Worm (Caenorhabditis elegans) whole organism, early embryonic: ENCODE measurements around the gene hmp-1.

Experiments used
- aly-1 ChIP-seq: sonication (generic microtip); optimal IDR thresholded peaks from 2 replicates; lab custom pipeline; 2016; ENCODE audit warnings: missing genetic modification characterization, missing compliant biosample characterization
- ama-1 ChIP-seq: fragments of 150-350 bp; optimal IDR thresholded peaks from 2 replicates; lab custom pipeline; 2014
- ceh-36 ChIP-seq: sonication (generic microtip); optimal IDR thresholded peaks from 2 replicates; lab custom pipeline; 2016; ENCODE audit warnings: missing genetic modification characterization, inconsistent platforms, missing compliant biosample characterization
- hmbx-1 ChIP-seq: sonication (generic microtip); optimal IDR thresholded peaks from 2 replicates; lab custom pipeline; 2016; ENCODE audit warnings: mild to moderate bottlenecking, missing genetic modification characterization, missing compliant biosample characterization
- hmg-4 ChIP-seq: fragments of 200-800 bp; sonication (Bioruptor generic); optimal IDR thresholded peaks from 2 replicates; lab custom pipeline; 2018; ENCODE audit warnings: mild to moderate bottlenecking, missing genetic modification characterization, missing compliant biosample characterization
- pes-1 ChIP-seq: fragments of 200-800 bp; sonication (Bioruptor generic); IDR thresholded peaks from 2 replicates; pipeline ENCODE4 v1.3.6; 2022; ENCODE audit warnings: missing genetic modification reagents, missing genetic modification characterization, missing compliant biosample characterization
- scrt-1 ChIP-seq: fragments of 200-800 bp; sonication (Bioruptor generic); IDR thresholded peaks from 2 replicates; pipeline ENCODE4 v1.3.6; 2022; ENCODE audit warnings: missing genetic modification characterization, missing compliant biosample characterization
- tbx-37 ChIP-seq: fragments of 200-800 bp; sonication (Bioruptor generic); conservative IDR thresholded peaks from 2 replicates; pipeline ENCODE4 v1.3.6; 2022; ENCODE audit warnings: missing genetic modification reagents, missing genetic modification characterization, missing compliant biosample characterization
- tra-4 ChIP-seq: sonication (generic microtip); optimal IDR thresholded peaks from 2 replicates; lab custom pipeline; 2017; ENCODE audit warnings: missing genetic modification characterization, missing compliant biosample characterization

ce11 chrV:11853723-11854122, 8.1 kb downstream of the hmp-1 start:
- TF ChIP-seq ama-1 (lab: Kevin White, UChicago): no peak
- no peak for TF ChIP-seq tra-4 (tag; lab: Kevin White, UChicago)
- no peak for TF ChIP-seq scrt-1 (GFP tag; lab: Robert Waterston, UW)
- no peak for TF ChIP-seq tbx-37 (GFP tag; lab: Robert Waterston, UW)
- no peak for TF ChIP-seq hmg-4 (GFP tag; lab: Kevin White, UChicago)
- TF ChIP-seq ceh-36 (tag; lab: Kevin White, UChicago): no peak
- TF ChIP-seq pes-1 (GFP tag; lab: Robert Waterston, UW): no peak
- TF ChIP-seq hmbx-1 (tag; lab: Kevin White, UChicago): no peak
- TF ChIP-seq aly-1 (tag; lab: Kevin White, UChicago): no peak
